Fruit fly (Drosophila melanogaster) whole organism, embryonic: Measurements from ENCODE around the gene osk.

ENCODE experiments used
- BtbVII ChIP-seq: fragments of 200-800 bp; sonication (Bioruptor generic); optimal IDR thresholded peaks from 3 replicates; lab custom pipeline; 2017; ENCODE audit warnings: missing biosample characterization, mild to moderate bottlenecking, missing genetic modification characterization
- CG10209 ChIP-seq: fragments of 200-800 bp; sonication (Bioruptor generic); optimal IDR thresholded peaks from 3 replicates; lab custom pipeline; 2017; ENCODE audit warnings: missing biosample characterization, mild to moderate bottlenecking, missing genetic modification characterization, missing genetic modification reagents
- CG1024 ChIP-seq: fragments of 200-800 bp; sonication (Bioruptor generic); IDR thresholded peaks from 2 replicates; pipeline ENCODE4 v1.3.6; 2022; ENCODE audit warnings: missing biosample characterization, missing genetic modification characterization
- CG13424 ChIP-seq: fragments of 200-800 bp; sonication (Bioruptor generic); optimal IDR thresholded peaks from 2 replicates; lab custom pipeline; 2019; ENCODE audit warnings: missing biosample characterization, mild to moderate bottlenecking, missing genetic modification characterization, moderate library complexity
- CG1529 ChIP-seq: fragments of 200-800 bp; sonication (Bioruptor generic); optimal IDR thresholded peaks from 3 replicates; lab custom pipeline; 2018; ENCODE audit warnings: missing biosample characterization, missing genetic modification characterization
- CG17328 ChIP-seq: fragments of 200-800 bp; sonication (Bioruptor generic); IDR thresholded peaks from 2 replicates; pipeline ENCODE4 v1.3.6; 2022; ENCODE audit warnings: missing biosample characterization, missing genetic modification characterization
- CG17385 ChIP-seq: fragments of 200-800 bp; sonication (Bioruptor generic); optimal IDR thresholded peaks from 3 replicates; lab custom pipeline; 2018; ENCODE audit warnings: missing biosample characterization, mild to moderate bottlenecking, missing genetic modification characterization
- CG2678 ChIP-seq: fragments of 200-800 bp; sonication (Bioruptor generic); optimal IDR thresholded peaks from 3 replicates; lab custom pipeline; 2019; ENCODE audit warnings: missing biosample characterization, mild to moderate bottlenecking, missing genetic modification characterization, moderate library complexity
- CG3847 ChIP-seq: fragments of 200-800 bp; sonication (Bioruptor generic); IDR thresholded peaks from 2 replicates; pipeline ENCODE4 v1.3.6; 2022; ENCODE audit warnings: missing biosample characterization, missing genetic modification characterization
- CG43689 ChIP-seq: fragments of 200-800 bp; sonication (Bioruptor generic); IDR thresholded peaks from 2 replicates; pipeline ENCODE4 v1.3.6; 2022; ENCODE audit warnings: missing biosample characterization, missing genetic modification characterization
- CG6683 ChIP-seq: fragments of 200-800 bp; sonication (Bioruptor generic); optimal IDR thresholded peaks from 2 replicates; lab custom pipeline; 2017; ENCODE audit warnings: missing biosample characterization, mild to moderate bottlenecking, missing genetic modification characterization, missing genetic modification reagents
- CG7987 ChIP-seq: fragments of 200-800 bp; sonication (Bioruptor generic); optimal IDR thresholded peaks from 2 replicates; lab custom pipeline; 2018; ENCODE audit warnings: missing biosample characterization, mild to moderate bottlenecking, missing genetic modification characterization, moderate library complexity
- CG8290 ChIP-seq, 3 experiments: fragments of 200-800 bp; sonication (Bioruptor generic); optimal IDR thresholded peaks; 2 replicates each; lab custom pipeline; 2016 to 2019; ENCODE audit warnings: missing biosample characterization in 3 of 3, missing genetic modification characterization in 3 of 3, mild to moderate bottlenecking in 2 of 3, moderate library complexity in 1 of 3
- CG9876 ChIP-seq: fragments of 200-800 bp; sonication (Bioruptor generic); optimal IDR thresholded peaks from 2 replicates; lab custom pipeline; 2016; ENCODE audit warnings: missing biosample characterization, missing genetic modification characterization
- CG9932 ChIP-seq: fragments of 200-800 bp; sonication (Bioruptor generic); IDR thresholded peaks from 2 replicates; pipeline ENCODE4 v1.3.6; 2022; ENCODE audit warnings: missing biosample characterization, missing genetic modification characterization
- D19B ChIP-seq: fragments of 200-800 bp; sonication (Bioruptor generic); optimal IDR thresholded peaks from 2 replicates; lab custom pipeline; 2017; ENCODE audit warnings: missing biosample characterization, mild to moderate bottlenecking, missing genetic modification characterization
- E2f2 ChIP-seq: fragments of 200-800 bp; sonication (Bioruptor generic); IDR thresholded peaks from 2 replicates; pipeline ENCODE4 v1.3.6; 2022; ENCODE audit warnings: missing biosample characterization, missing genetic modification characterization
- Gug ChIP-seq: fragments of 200-800 bp; sonication (Bioruptor generic); IDR thresholded peaks from 4 replicates; pipeline ENCODE4 v1.3.6; 2022; ENCODE audit warnings: missing biosample characterization, missing genetic modification characterization
- Hmr ChIP-seq: fragments of 200-800 bp; sonication (Bioruptor generic); optimal IDR thresholded peaks from 3 replicates; lab custom pipeline; 2017; ENCODE audit warnings: mild to moderate bottlenecking, missing biosample characterization, missing genetic modification reagents, missing genetic modification characterization
- Hr51 ChIP-seq, 2 experiments: fragments of 200-800 bp; sonication (Bioruptor generic); optimal IDR thresholded peaks; 2 replicates in 1 of 2; 3 replicates in 1 of 2; lab custom pipeline; 2016 to 2018; ENCODE audit warnings: missing biosample characterization in 2 of 2, missing genetic modification characterization in 2 of 2, mild to moderate bottlenecking in 1 of 2, moderate library complexity in 1 of 2
- Med ChIP-seq: fragments of 200-800 bp; sonication (Bioruptor generic); peaks from one replicate; lab custom pipeline; 2016; ENCODE audit warnings: missing biosample characterization, missing genetic modification characterization, mild to moderate bottlenecking, inconsistent platforms, moderate library complexity
- Meics ChIP-seq: fragments of 200-800 bp; sonication (Bioruptor generic); optimal IDR thresholded peaks from 2 replicates; lab custom pipeline; 2017; ENCODE audit warnings: missing biosample characterization, mild to moderate bottlenecking, missing genetic modification characterization
- PHDP ChIP-seq: fragments of 200-800 bp; sonication (Bioruptor generic); optimal IDR thresholded peaks from 3 replicates; lab custom pipeline; 2018; ENCODE audit warnings: missing biosample characterization, mild to moderate bottlenecking, missing genetic modification characterization, moderate library complexity
- Spps ChIP-seq: fragments of 200-800 bp; sonication (Bioruptor generic); optimal IDR thresholded peaks from 2 replicates; lab custom pipeline; 2018; ENCODE audit warnings: missing biosample characterization, mild to moderate bottlenecking, missing genetic modification characterization
- YL-1 ChIP-seq: fragments of 200-800 bp; sonication (Bioruptor generic); optimal IDR thresholded peaks from 3 replicates; lab custom pipeline; 2017; ENCODE audit warnings: missing biosample characterization, mild to moderate bottlenecking, missing genetic modification characterization
- chinmo ChIP-seq: fragments of 200-800 bp; sonication (Bioruptor generic); IDR thresholded peaks from 4 replicates; pipeline ENCODE4 v1.3.6; 2022; ENCODE audit warnings: missing biosample characterization, missing genetic modification characterization; ENCODE audit not compliant: partially characterized antibody
- crol ChIP-seq: fragments of 200-800 bp; sonication (Bioruptor generic); IDR thresholded peaks from 2 replicates; pipeline ENCODE4 v1.3.6; 2022; ENCODE audit warnings: missing biosample characterization, missing genetic modification characterization
- dmrt99B ChIP-seq: fragments of 200-800 bp; sonication (Bioruptor generic); optimal IDR thresholded peaks from 2 replicates; lab custom pipeline; 2018; ENCODE audit warnings: missing biosample characterization, mild to moderate bottlenecking, missing genetic modification characterization, moderate library complexity
- dysf ChIP-seq: fragments of 200-800 bp; sonication (Bioruptor generic); IDR thresholded peaks from 3 replicates; pipeline ENCODE4 v1.3.6; 2022; ENCODE audit warnings: missing biosample characterization, missing genetic modification characterization
- emc ChIP-seq: fragments of 200-800 bp; sonication (Bioruptor generic); optimal IDR thresholded peaks from 2 replicates; lab custom pipeline; 2016; ENCODE audit warnings: missing biosample characterization, missing genetic modification characterization
- ems ChIP-seq: fragments of 200-800 bp; sonication (Bioruptor generic); optimal IDR thresholded peaks from 3 replicates; lab custom pipeline; 2016; ENCODE audit warnings: missing biosample characterization, missing genetic modification characterization
- esg ChIP-seq: fragments of 200-800 bp; sonication (Bioruptor generic); conservative IDR thresholded peaks from 2 replicates; pipeline ENCODE4 v1.3.6; 2022; ENCODE audit warnings: missing biosample characterization, missing genetic modification characterization
- eve ChIP-seq, 2 experiments: fragments of >200 bp; optimal IDR thresholded peaks; 2 replicates each; lab custom pipeline; 2017; ENCODE audit warnings: missing biosample characterization in 2 of 2, missing genetic modification characterization in 2 of 2
- gcm2 ChIP-seq: fragments of 200-800 bp; sonication (Bioruptor generic); optimal IDR thresholded peaks from 2 replicates; lab custom pipeline; 2016; ENCODE audit warnings: missing biosample characterization, missing genetic modification characterization
- hb ChIP-seq: fragments of 200-800 bp; sonication (Bioruptor generic); IDR thresholded peaks from 3 replicates; pipeline ENCODE4 v1.3.6; 2022; ENCODE audit warnings: missing biosample characterization, missing genetic modification characterization; ENCODE audit not compliant: partially characterized antibody
- jigr1 ChIP-seq: fragments of 200-800 bp; sonication (Bioruptor generic); IDR thresholded peaks from 3 replicates; pipeline ENCODE4 v1.3.6; 2022; ENCODE audit warnings: missing biosample characterization, missing genetic modification characterization
- klu ChIP-seq: fragments of 200-800 bp; sonication (Bioruptor generic); IDR thresholded peaks from 2 replicates; pipeline ENCODE4 v1.3.6; 2022; ENCODE audit warnings: missing biosample characterization, missing genetic modification characterization
- lab ChIP-seq: fragments of 200-800 bp; sonication (Bioruptor generic); optimal IDR thresholded peaks from 3 replicates; lab custom pipeline; 2017; ENCODE audit warnings: missing biosample characterization, missing genetic modification characterization, mild to moderate bottlenecking, moderate library complexity, missing genetic modification reagents
- lilli ChIP-seq: fragments of 200-800 bp; sonication (Bioruptor generic); optimal IDR thresholded peaks from 3 replicates; lab custom pipeline; 2016; ENCODE audit warnings: missing biosample characterization, missing genetic modification characterization
- lola ChIP-seq, 3 experiments: fragments of >200 bp in 2 of 3; fragments of 200-800 bp in 1 of 3; sonication (Bioruptor generic) in 1 of 3; optimal IDR thresholded peaks; 2 replicates each; lab custom pipeline; 2017 to 2019; ENCODE audit warnings: missing biosample characterization in 3 of 3, missing genetic modification characterization in 3 of 3, mild to moderate bottlenecking in 1 of 3, moderate library complexity in 1 of 3
- nmo ChIP-seq: fragments of 200-800 bp; sonication (Bioruptor generic); optimal IDR thresholded peaks from 2 replicates; lab custom pipeline; 2018; ENCODE audit warnings: missing biosample characterization, mild to moderate bottlenecking, missing genetic modification characterization, moderate library complexity
- odd ChIP-seq: fragments of 200-800 bp; sonication (Bioruptor generic); optimal IDR thresholded peaks from 2 replicates; lab custom pipeline; 2017; ENCODE audit warnings: missing biosample characterization, mild to moderate bottlenecking, missing genetic modification characterization
- pnt ChIP-seq: fragments of 200-800 bp; sonication (Bioruptor generic); optimal IDR thresholded peaks from 3 replicates; lab custom pipeline; 2016; ENCODE audit warnings: missing biosample characterization, missing genetic modification characterization
- ranshi ChIP-seq: fragments of 200-800 bp; sonication (Bioruptor generic); IDR thresholded peaks from 2 replicates; pipeline ENCODE4 v1.3.6; 2022; ENCODE audit warnings: missing biosample characterization, missing genetic modification characterization
- repo ChIP-seq: fragments of 200-800 bp; sonication (Bioruptor generic); optimal IDR thresholded peaks from 2 replicates; lab custom pipeline; 2016; ENCODE audit warnings: missing biosample characterization, missing genetic modification characterization
- tap ChIP-seq: fragments of 200-800 bp; optimal IDR thresholded peaks from 3 replicates; lab custom pipeline; 2019; ENCODE audit warnings: missing biosample characterization, mild to moderate bottlenecking, missing genetic modification characterization, moderate library complexity
- vnd ChIP-seq: fragments of 200-800 bp; sonication (Bioruptor generic); IDR thresholded peaks from 3 replicates; pipeline ENCODE4 v1.3.6; 2022; ENCODE audit warnings: missing biosample characterization, missing genetic modification characterization; ENCODE audit not compliant: partially characterized antibody
- wek ChIP-seq: fragments of 200-800 bp; sonication (Bioruptor generic); optimal IDR thresholded peaks from 3 replicates; lab custom pipeline; 2018; ENCODE audit warnings: missing biosample characterization, mild to moderate bottlenecking, missing genetic modification characterization, moderate library complexity
- wor ChIP-seq: fragments of 200-800 bp; sonication (Bioruptor generic); IDR thresholded peaks from 2 replicates; pipeline ENCODE4 v1.3.6; 2022; ENCODE audit warnings: missing biosample characterization, missing genetic modification characterization
- zfh2 ChIP-seq: fragments of 200-800 bp; sonication (Bioruptor generic); optimal IDR thresholded peaks from 2 replicates; lab custom pipeline; 2016; ENCODE audit warnings: missing biosample characterization, missing genetic modification characterization

osk gene

DNA sequence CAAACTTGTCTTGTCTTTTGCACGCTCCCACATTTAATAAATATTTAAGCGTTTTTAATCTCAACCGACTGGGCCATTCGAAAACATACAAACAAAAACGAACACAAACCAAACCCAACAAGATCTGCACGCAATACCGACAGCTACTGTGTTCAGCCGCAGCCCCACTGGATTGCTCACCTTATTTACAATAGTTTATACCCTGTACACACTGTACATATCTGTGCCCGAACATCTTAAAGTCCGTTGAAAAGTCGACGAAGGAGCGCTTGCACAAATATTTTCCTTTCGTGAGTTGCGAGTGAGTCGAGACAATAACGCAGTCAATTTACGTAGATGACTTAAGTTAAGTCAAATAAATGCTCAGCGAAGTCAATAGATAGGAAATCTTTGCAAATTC, 44.5 kb upstream of the osk start:
- TF ChIP-seq gcm2 (GFP tag; lab: Kevin White, UChicago): no peak
- TF ChIP-seq zfh2 (GFP tag; lab: Kevin White, UChicago): no peak
- peak; percentile 13 for TF ChIP-seq BtbVII (GFP tag; lab: Kevin White, UChicago)
- peak; percentile 40; the same call in 1 of the 2 replicates for TF ChIP-seq CG9932 (GFP tag; lab: Robert Waterston, UW)
- TF ChIP-seq jigr1 (GFP tag; lab: Robert Waterston, UW): no peak
- no peak for TF ChIP-seq lilli
- no peak for TF ChIP-seq wor (GFP tag; lab: Robert Waterston, UW)
- TF ChIP-seq lola (GFP tag; optimal IDR thresholded peaks at IDR 0.05; lab: Kevin White, UChicago): no peak
- no peak for TF ChIP-seq emc (GFP tag; lab: Kevin White, UChicago)
- TF ChIP-seq tap (tag; lab: Kevin White, UChicago): no peak
- TF ChIP-seq PHDP (tag; lab: Kevin White, UChicago): peak; percentile 14
- TF ChIP-seq repo (GFP tag; lab: Kevin White, UChicago): no peak
- TF ChIP-seq D19B (GFP tag; lab: Kevin White, UChicago): peak; percentile 4
- TF ChIP-seq ems (GFP tag; lab: Kevin White, UChicago): no peak
- no peak for TF ChIP-seq CG17385 (GFP tag; lab: Kevin White, UChicago)
- no peak for TF ChIP-seq YL-1 (GFP tag; lab: Kevin White, UChicago)
- TF ChIP-seq crol (GFP tag; lab: Robert Waterston, UW): no peak
- TF ChIP-seq Spps (tag; lab: Kevin White, UChicago): no peak
- peak; percentile 24 for TF ChIP-seq lab
- TF ChIP-seq CG13424 (tag; lab: Kevin White, UChicago): no peak
- TF ChIP-seq dysf: 0 out of 3 replicates have a peak, but pooled peaks have one; percentile 31
- TF ChIP-seq klu (GFP tag; lab: Robert Waterston, UW): no peak
- peak; percentile 44 for TF ChIP-seq Hmr (GFP tag; lab: Kevin White, UChicago)
- peak; percentile 2 for TF ChIP-seq odd (GFP tag; lab: Kevin White, UChicago)
- no peak for TF ChIP-seq ranshi (GFP tag; lab: Robert Waterston, UW)
- 0 out of 4 replicates have a peak, but pooled peaks have one; percentile 4 for TF ChIP-seq chinmo (GFP tag; lab: Robert Waterston, UW)
- TF ChIP-seq CG17328: no peak
- TF ChIP-seq CG2678 (tag; lab: Kevin White, UChicago): peak; percentile 45
- no peak for TF ChIP-seq dmrt99B (tag; lab: Kevin White, UChicago)
- TF ChIP-seq CG6683 (GFP tag; lab: Kevin White, UChicago): no peak
- no peak for TF ChIP-seq hb
- TF ChIP-seq wek (GFP tag; lab: Kevin White, UChicago): peak; percentile 9
- TF ChIP-seq CG8290 (GFP tag; optimal IDR thresholded peaks at IDR 0.05; lab: Kevin White, UChicago): no peak
- peak in 1 of 2 experiments; percentile 61 for TF ChIP-seq CG8290 (tag; optimal IDR thresholded peaks at IDR 0.05; lab: Kevin White, UChicago)
- TF ChIP-seq Hr51 (GFP tag; optimal IDR thresholded peaks at IDR 0.05; lab: Kevin White, UChicago): no peak
- TF ChIP-seq Med (GFP tag; lab: Kevin White, UChicago): peak; percentile 72
- TF ChIP-seq eve (GFP tag; optimal IDR thresholded peaks at IDR 0.05; lab: Kevin White, UChicago): peak in 1 of 2 experiments; percentile 6
- TF ChIP-seq esg (GFP tag; lab: Robert Waterston, UW): no peak
- no peak for TF ChIP-seq Gug (GFP tag; lab: Robert Waterston, UW)
- TF ChIP-seq E2f2 (GFP tag; lab: Robert Waterston, UW): peak; percentile 27; the same call in 1 of the 2 replicates
- no peak for TF ChIP-seq CG43689 (GFP tag; lab: Robert Waterston, UW)
- no peak for TF ChIP-seq CG7987 (GFP tag; lab: Kevin White, UChicago)
- TF ChIP-seq CG1529 (GFP tag; lab: Kevin White, UChicago): no peak
- peak; percentile 23 for TF ChIP-seq Meics (GFP tag; lab: Kevin White, UChicago)
- no peak for TF ChIP-seq CG3847
- TF ChIP-seq nmo (GFP tag; lab: Kevin White, UChicago): no peak
- TF ChIP-seq pnt (GFP tag; lab: Kevin White, UChicago): no peak
- TF ChIP-seq CG9876 (GFP tag; lab: Kevin White, UChicago): no peak
- no peak for TF ChIP-seq vnd
- no peak for TF ChIP-seq CG1024 (GFP tag; lab: Robert Waterston, UW)
- no peak for TF ChIP-seq CG10209 (GFP tag; lab: Kevin White, UChicago)
